Fruit fly (Drosophila melanogaster): ENCODE data around the gene Jon65Aii.

Jon65Aii gene

DNA sequence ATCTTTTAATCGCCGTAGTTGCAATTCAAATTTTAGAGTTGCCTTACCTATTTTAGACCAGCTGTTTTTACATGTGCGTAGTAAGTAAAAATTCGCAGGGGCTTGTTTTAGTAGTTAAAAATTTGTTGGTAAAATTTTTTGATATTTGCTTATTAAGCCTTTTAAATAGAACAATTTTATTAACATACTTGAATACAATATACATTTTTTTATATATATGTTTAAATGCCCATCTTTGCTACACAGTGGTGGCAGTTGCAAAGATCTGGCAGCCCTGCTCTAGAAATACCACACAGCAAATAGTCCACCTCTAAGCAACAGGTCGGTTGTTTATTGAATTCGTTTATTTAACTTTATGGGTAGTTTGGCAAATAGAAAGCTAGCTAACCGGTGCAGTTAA lies 42.6 kb downstream of the Jon65Aii start, which contains the start of the genes CG10467 and loj (continued):
- TF ChIP-seq CG12942 (GFP tag; optimal IDR thresholded peaks at IDR 0.05) (peak; percentile 98), ara (GFP tag; IDR thresholded peaks at IDR 0.05) (peak; percentile 96), CG16779 (GFP tag; IDR thresholded peaks at IDR 0.05) (peak; percentile 88), dysf (GFP tag; IDR thresholded peaks at IDR 0.05) (peak; percentile 98), knrl (GFP tag; IDR thresholded peaks at IDR 0.05; ENCODE audit: partially characterized antibody) (peak; percentile 86), zen (tag; optimal IDR thresholded peaks at IDR 0.05) (peak; percentile 98), CG8478 (optimal IDR thresholded peaks at IDR 0.05) (no peak), repo (GFP tag; optimal IDR thresholded peaks at IDR 0.05) (peak; percentile 34), odd (GFP tag; optimal IDR thresholded peaks at IDR 0.05) (peak; percentile 76), bsh (GFP tag; optimal IDR thresholded peaks at IDR 0.05) (peak in 1 of 2 experiments; percentile 97), CG12299 (tag; optimal IDR thresholded peaks at IDR 0.05) (peak; percentile 81), CG7786 (GFP tag; optimal IDR thresholded peaks at IDR 0.05) (peak; percentile 83), CG7357 (GFP tag; IDR thresholded peaks at IDR 0.05) (peak; percentile 92), mld (GFP tag; IDR thresholded peaks at IDR 0.05; ENCODE audit: partially characterized antibody) (no peak), CG7963 (GFP tag; IDR thresholded peaks at IDR 0.05; ENCODE audit: partially characterized antibody) (no peak), CG13424 (tag; optimal IDR thresholded peaks at IDR 0.05) (peak; percentile 98), D19B (GFP tag; optimal IDR thresholded peaks at IDR 0.05) (peak; percentile 81), jing (GFP tag; optimal IDR thresholded peaks at IDR 0.05) (peak; percentile 87), gem (tag; optimal IDR thresholded peaks at IDR 0.05) (peak; percentile 98), Sox100B (GFP tag; optimal IDR thresholded peaks at IDR 0.05) (peak; percentile 88), oc (tag; optimal IDR thresholded peaks at IDR 0.05) (peak; percentile 94), Hand (GFP tag; optimal IDR thresholded peaks at IDR 0.05) (peak; percentile 61), fd3F (GFP tag; optimal IDR thresholded peaks at IDR 0.05) (peak; percentile 96), CG4424 (GFP tag; optimal IDR thresholded peaks at IDR 0.05) (peak; percentile 97), Sry-δ (GFP tag; optimal IDR thresholded peaks at IDR 0.05) (peak; percentile 91), toy (GFP tag; IDR thresholded peaks at IDR 0.05) (peak; percentile 90), Jarid2 (GFP tag; optimal IDR thresholded peaks at IDR 0.05) (peak; percentile 67), trem (tag; optimal IDR thresholded peaks at IDR 0.05) (peak; percentile 95), Ada2b (GFP tag; IDR thresholded peaks at IDR 0.05) (peak; percentile 94), CG3995 (GFP tag; optimal IDR thresholded peaks at IDR 0.05) (peak; percentile 63), CG7745 (tag; optimal IDR thresholded peaks at IDR 0.05) (peak; percentile 4), CG3838 (GFP tag; optimal IDR thresholded peaks at IDR 0.05) (peak; percentile 86), CG8281 (tag; optimal IDR thresholded peaks at IDR 0.05) (peak; percentile 81), CG5180 (GFP tag; optimal IDR thresholded peaks at IDR 0.05) (peak; percentile 67), CG1603 (tag; optimal IDR thresholded peaks at IDR 0.05) (peak; percentile 51), CG10147 (GFP tag; optimal IDR thresholded peaks at IDR 0.05) (peak; percentile 92), PHDP (tag; optimal IDR thresholded peaks at IDR 0.05) (peak; percentile 97), onecut (GFP tag; IDR thresholded peaks at IDR 0.05) (peak; percentile 82), CG17186 (GFP tag; optimal IDR thresholded peaks at IDR 0.05) (peak; percentile 48), Abd-B (GFP tag; optimal IDR thresholded peaks at IDR 0.05) (peak; percentile 99), Dref (GFP tag; IDR thresholded peaks at IDR 0.05) (peak; percentile 47), Dad (GFP tag; optimal IDR thresholded peaks at IDR 0.05) (peak; percentile 73), CG6683 (GFP tag; optimal IDR thresholded peaks at IDR 0.05) (peak; percentile 72), pros (GFP tag; optimal IDR thresholded peaks at IDR 0.05) (no peak), CG9437 (GFP tag; optimal IDR thresholded peaks at IDR 0.05) (peak; percentile 84), schlank (tag; optimal IDR thresholded peaks at IDR 0.05) (peak; percentile 64), ind (GFP tag; optimal IDR thresholded peaks at IDR 0.05) (peak; percentile 98), HmgZ (tag; optimal IDR thresholded peaks at IDR 0.05) (peak; percentile 94), CG34224 (GFP tag; IDR thresholded peaks at IDR 0.05; ENCODE audit: partially characterized antibody) (peak; percentile 53; the same call in 1 of the 3 replicates), CG33557 (GFP tag; optimal IDR thresholded peaks at IDR 0.05) (peak; percentile 92)

Data from whole organism, embryonic.